Comparison of ENCODE assay signal across 5 fruit fly cellular contexts in genomic region chrX:15313829-15314324, dm6.
A peak's percentile ranks its signal among the peaks of the same experiment; 100 is the strongest.
TF ChIP-seq lines count a peak whose summit lies in the region.

No protein-coding gene starts in this region.

- no peak for TF ChIP-seq CTCF in whole organism, embryonic (GFP tag; optimal IDR thresholded peaks at IDR 0.05; lab: Kevin White, UChicago)

TF ChIP-seq in whole organism, adult, 20 proteins besides CTCF, POLR2A, EP300 and RAD21 (continues in another document):
- peak; percentile 76 for TF ChIP-seq cic (GFP tag; optimal IDR thresholded peaks at IDR 0.05; lab: Kevin White, UChicago)
- peak; percentile 69 for TF ChIP-seq CG33017 (tag; optimal IDR thresholded peaks at IDR 0.05; lab: Kevin White, UChicago)
- peak; percentile 90 for TF ChIP-seq CG11617 (GFP tag; optimal IDR thresholded peaks at IDR 0.05; lab: Kevin White, UChicago)
- peak; percentile 70 for TF ChIP-seq Clk (GFP tag; optimal IDR thresholded peaks at IDR 0.05; lab: Kevin White, UChicago)
- TF ChIP-seq CG5204 (GFP tag; optimal IDR thresholded peaks at IDR 0.05; lab: Kevin White, UChicago) = peak; percentile 43
- peak; percentile 19 for TF ChIP-seq Hr96 (GFP tag; optimal IDR thresholded peaks at IDR 0.05; lab: Kevin White, UChicago)
- TF ChIP-seq toe (GFP tag; optimal IDR thresholded peaks at IDR 0.05; lab: Kevin White, UChicago) = peak; percentile 31
- peak; percentile 78 for TF ChIP-seq tj (GFP tag; optimal IDR thresholded peaks at IDR 0.05; lab: Kevin White, UChicago)
- peak; percentile 83 for TF ChIP-seq CG14711 (tag; optimal IDR thresholded peaks at IDR 0.05; lab: Kevin White, UChicago)
- peak; percentile 90 for TF ChIP-seq CG7101 (tag; optimal IDR thresholded peaks at IDR 0.05; lab: Kevin White, UChicago)
- TF ChIP-seq ovo (GFP tag; optimal IDR thresholded peaks at IDR 0.05; lab: Kevin White, UChicago) = peak; percentile 60
- peak; percentile 75 for TF ChIP-seq CG12768 (GFP tag; optimal IDR thresholded peaks at IDR 0.05; lab: Kevin White, UChicago)
- no peak for TF ChIP-seq cnc (optimal IDR thresholded peaks at IDR 0.05; lab: Kevin White, UChicago)
- TF ChIP-seq Mnt (GFP tag; optimal IDR thresholded peaks at IDR 0.05; lab: Kevin White, UChicago) = peak; percentile 55
- TF ChIP-seq Crg-1 (GFP tag; optimal IDR thresholded peaks at IDR 0.05; lab: Kevin White, UChicago) = no peak
- peak; percentile 72 for TF ChIP-seq CG7045 (GFP tag; optimal IDR thresholded peaks at IDR 0.05; lab: Kevin White, UChicago)
- peak; percentile 46 for TF ChIP-seq CG1620 (GFP tag; optimal IDR thresholded peaks at IDR 0.05; lab: Kevin White, UChicago)
- TF ChIP-seq pad (GFP tag; optimal IDR thresholded peaks at IDR 0.05; lab: Kevin White, UChicago) = peak; percentile 76

TF ChIP-seq in whole organism, embryonic, 481 proteins besides CTCF, POLR2A, EP300 and RAD21:
- TF ChIP-seq CG3847 (GFP tag; IDR thresholded peaks at IDR 0.05; lab: Robert Waterston, UW) (no peak), disco-r (GFP tag; optimal IDR thresholded peaks at IDR 0.05; lab: Kevin White, UChicago) (no peak), CG11504 (tag; optimal IDR thresholded peaks at IDR 0.05; lab: Kevin White, UChicago) (no peak), Drgx (GFP tag; IDR thresholded peaks at IDR 0.05; lab: Robert Waterston, UW) (peak; percentile 59)

TF ChIP-seq in whole organism, prepupa, 60 proteins besides CTCF, POLR2A, EP300 and RAD21 (continues in another document):
- TF ChIP-seq CG6163 (GFP tag; IDR thresholded peaks at IDR 0.05; lab: Robert Waterston, UW) = no peak
- TF ChIP-seq fd85E (GFP tag; optimal IDR thresholded peaks at IDR 0.05; lab: Kevin White, UChicago) = no peak
- TF ChIP-seq Hr38 (GFP tag; optimal IDR thresholded peaks at IDR 0.05; lab: Kevin White, UChicago) = no peak
- no peak for TF ChIP-seq CG3919 (GFP tag; optimal IDR thresholded peaks at IDR 0.05; lab: Kevin White, UChicago)
- peak; percentile 30 for TF ChIP-seq esn (GFP tag; optimal IDR thresholded peaks at IDR 0.05; lab: Kevin White, UChicago)
- no peak for TF ChIP-seq fd59A (GFP tag; optimal IDR thresholded peaks at IDR 0.05; lab: Kevin White, UChicago)
- no peak for TF ChIP-seq salr (GFP tag; optimal IDR thresholded peaks at IDR 0.05; lab: Kevin White, UChicago)
- no peak for TF ChIP-seq CG7368 (GFP tag; optimal IDR thresholded peaks at IDR 0.05; lab: Kevin White, UChicago)
- TF ChIP-seq CG6276 (GFP tag; optimal IDR thresholded peaks at IDR 0.05; lab: Kevin White, UChicago) = no peak
- no peak for TF ChIP-seq OdsH (GFP tag; optimal IDR thresholded peaks at IDR 0.05; lab: Kevin White, UChicago)
- no peak for TF ChIP-seq CG8319 (GFP tag; optimal IDR thresholded peaks at IDR 0.05; lab: Kevin White, UChicago)
- TF ChIP-seq spab (GFP tag; optimal IDR thresholded peaks at IDR 0.05; lab: Kevin White, UChicago) = no peak
- peak; percentile 6 for TF ChIP-seq Sox14 (GFP tag; optimal IDR thresholded peaks at IDR 0.05; lab: Kevin White, UChicago)
- peak; percentile 56 for TF ChIP-seq Gug (GFP tag; IDR thresholded peaks at IDR 0.05; lab: Robert Waterston, UW)
- no peak for TF ChIP-seq CG6808 (GFP tag; optimal IDR thresholded peaks at IDR 0.05; lab: Kevin White, UChicago)
- TF ChIP-seq Sox15 (GFP tag; optimal IDR thresholded peaks at IDR 0.05; lab: Kevin White, UChicago) = no peak
- TF ChIP-seq lz (GFP tag; optimal IDR thresholded peaks at IDR 0.05; lab: Kevin White, UChicago) = no peak
- peak; percentile 37 for TF ChIP-seq topi (GFP tag; optimal IDR thresholded peaks at IDR 0.05; lab: Kevin White, UChicago)
- 0 out of 3 replicates have a peak, but pooled peaks have one; percentile 9 for TF ChIP-seq CG8119 (GFP tag; IDR thresholded peaks at IDR 0.05; lab: Robert Waterston, UW)
- TF ChIP-seq dac (GFP tag; optimal IDR thresholded peaks at IDR 0.05; lab: Kevin White, UChicago) = no peak
- TF ChIP-seq Eip78C (GFP tag; lab: Kevin White, UChicago) = peak; percentile 45
- peak; percentile 31 for TF ChIP-seq CG34406 (GFP tag; optimal IDR thresholded peaks at IDR 0.05; lab: Kevin White, UChicago)
- peak; percentile 16 for TF ChIP-seq CG10669 (GFP tag; optimal IDR thresholded peaks at IDR 0.05; lab: Kevin White, UChicago)
- no peak for TF ChIP-seq CG11762 (GFP tag; optimal IDR thresholded peaks at IDR 0.05; lab: Kevin White, UChicago; ENCODE audit: insufficient read depth)
- TF ChIP-seq acj6 (GFP tag; optimal IDR thresholded peaks at IDR 0.05; lab: Kevin White, UChicago) = peak; percentile 25

TF ChIP-seq in whole organism, pupa, 21 proteins besides CTCF, POLR2A, EP300 and RAD21:
- TF ChIP-seq CG15710 (tag; optimal IDR thresholded peaks at IDR 0.05; lab: Kevin White, UChicago) = peak; percentile 28
- no peak for TF ChIP-seq CG10348 (GFP tag; IDR thresholded peaks at IDR 0.05; lab: Robert Waterston, UW)
- 0 out of 2 replicates have a peak, but pooled peaks have one; percentile 14 for TF ChIP-seq CG12605 (GFP tag; IDR thresholded peaks at IDR 0.05; lab: Robert Waterston, UW)
- TF ChIP-seq CG32121 (GFP tag; IDR thresholded peaks at IDR 0.05; lab: Robert Waterston, UW) = no peak; the same call in 1 of the 2 replicates
- peak; percentile 33 for TF ChIP-seq EcR (GFP tag; optimal IDR thresholded peaks at IDR 0.05; lab: Kevin White, UChicago)
- no peak for TF ChIP-seq CG13204 (GFP tag; optimal IDR thresholded peaks at IDR 0.05; lab: Kevin White, UChicago)
- TF ChIP-seq CG9948 (tag; optimal IDR thresholded peaks at IDR 0.05; lab: Kevin White, UChicago) = no peak
- TF ChIP-seq Pif1B (GFP tag; optimal IDR thresholded peaks at IDR 0.05; lab: Kevin White, UChicago) = no peak
- peak; percentile 25; the same call in 1 of the 2 replicates for TF ChIP-seq Ets98B (GFP tag; IDR thresholded peaks at IDR 0.05; lab: Robert Waterston, UW)
- peak; percentile 26 for TF ChIP-seq CG8159 (tag; optimal IDR thresholded peaks at IDR 0.05; lab: Kevin White, UChicago)
- TF ChIP-seq fd96Ca (GFP tag; IDR thresholded peaks at IDR 0.05; lab: Robert Waterston, UW) = peak; percentile 58; the same call in 1 of the 3 replicates
- no peak for TF ChIP-seq gl (tag; optimal IDR thresholded peaks at IDR 0.05; lab: Kevin White, UChicago)
- no peak for TF ChIP-seq CG34367 (tag; optimal IDR thresholded peaks at IDR 0.05; lab: Kevin White, UChicago)
- peak; percentile 18 for TF ChIP-seq CG8301 (tag; optimal IDR thresholded peaks at IDR 0.05; lab: Kevin White, UChicago)
- no peak for TF ChIP-seq D1 (tag; optimal IDR thresholded peaks at IDR 0.05; lab: Kevin White, UChicago)
- peak; percentile 44 for TF ChIP-seq CG14655 (GFP tag; optimal IDR thresholded peaks at IDR 0.05; lab: Kevin White, UChicago)
- TF ChIP-seq Pif1A (GFP tag; optimal IDR thresholded peaks at IDR 0.05; lab: Kevin White, UChicago) = no peak
- no peak for TF ChIP-seq rn (GFP tag; IDR thresholded peaks at IDR 0.05; lab: Robert Waterston, UW)
- peak; percentile 17 for TF ChIP-seq CG17806 (tag; optimal IDR thresholded peaks at IDR 0.05; lab: Kevin White, UChicago)
- TF ChIP-seq Snoo (tag; optimal IDR thresholded peaks at IDR 0.05; lab: Kevin White, UChicago) = no peak
- TF ChIP-seq CG4496 (GFP tag; IDR thresholded peaks at IDR 0.05; lab: Robert Waterston, UW) = peak; percentile 54; the same call in 1 of the 3 replicates

TF ChIP-seq in whole organism, wandering third instar larva, 38 proteins besides CTCF, POLR2A, EP300 and RAD21:
- TF ChIP-seq Dif (GFP tag; optimal IDR thresholded peaks at IDR 0.05; lab: Kevin White, UChicago; ENCODE audit: partially characterized antibody) (no peak), Dfd (GFP tag; optimal IDR thresholded peaks at IDR 0.05; lab: Kevin White, UChicago) (peak; percentile 59)
